Fruit fly (Drosophila melanogaster): ENCODE results near the gene TBC1D5.

The TBC1D5 gene

dm6 chr3R:13290329-13290728, 18.5 kb upstream of the TBC1D5 start, which contains the start of gene Osi22:
Osi22 (plus strand) TSS chr3R:13290629.
- TF ChIP-seq Ptx1 (GFP tag; IDR thresholded peaks at IDR 0.05): no peak
- TF ChIP-seq en (GFP tag; optimal IDR thresholded peaks at IDR 0.05): no peak
- TF ChIP-seq CG12744 (GFP tag; optimal IDR thresholded peaks at IDR 0.05): no peak
- 0 out of 2 replicates have a peak, but pooled peaks have one; percentile 29 for TF ChIP-seq Doc2 (GFP tag; IDR thresholded peaks at IDR 0.05)

DNA sequence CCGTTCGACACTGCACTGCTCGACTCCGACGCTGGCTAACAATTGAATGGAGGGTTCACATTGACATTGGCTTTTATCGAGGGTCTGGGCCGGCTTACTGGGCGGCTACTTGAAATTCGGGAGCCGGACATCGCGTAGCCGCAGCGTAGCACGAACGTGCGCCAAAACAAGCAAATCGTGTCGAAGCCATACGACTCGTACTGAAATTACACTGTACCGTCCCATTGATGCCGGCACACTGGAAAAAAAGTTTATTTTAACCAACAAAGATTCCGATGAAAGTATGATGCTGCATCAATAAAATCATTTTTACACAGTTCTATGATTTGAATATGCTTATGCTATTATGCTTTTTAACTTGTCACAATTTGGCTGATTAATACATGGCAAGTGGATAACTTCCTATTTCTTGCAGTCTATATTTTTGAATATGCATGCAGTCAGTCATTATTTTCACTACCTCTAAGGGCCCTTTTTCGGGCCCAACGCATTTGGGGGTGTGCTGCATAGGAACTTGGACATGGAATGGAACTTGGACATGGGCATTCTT, 17.0 kb upstream of the TBC1D5 start, which contains the start of gene apn:
TSS of gene apn (minus strand) at position 51 of the 550 bp plus-strand sequence.
- TF ChIP-seq sens (GFP tag) (peak; percentile 83), sisA (GFP tag; IDR thresholded peaks at IDR 0.05) (peak; percentile 37; the same call in 1 of the 2 replicates), amos (GFP tag; IDR thresholded peaks at IDR 0.05; ENCODE audit: partially characterized antibody) (no peak), Dad (GFP tag; optimal IDR thresholded peaks at IDR 0.05) (no peak), CG12299 (tag; optimal IDR thresholded peaks at IDR 0.05) (no peak), CG7745 (tag; optimal IDR thresholded peaks at IDR 0.05) (no peak), so (GFP tag; IDR thresholded peaks at IDR 0.05) (no peak), gcm (GFP tag; optimal IDR thresholded peaks at IDR 0.05) (no peak), Vsx1 (GFP tag; optimal IDR thresholded peaks at IDR 0.05) (no peak), Usf (GFP tag; optimal IDR thresholded peaks at IDR 0.05) (no peak), YL-1 (GFP tag; optimal IDR thresholded peaks at IDR 0.05) (no peak), CG34422 (GFP tag; IDR thresholded peaks at IDR 0.05) (0 out of 3 replicates have a peak, but pooled peaks have one; percentile 9), E2f2 (GFP tag; IDR thresholded peaks at IDR 0.05) (0 out of 2 replicates have a peak, but pooled peaks have one; percentile 19), CG6654 (GFP tag; optimal IDR thresholded peaks at IDR 0.05) (no peak), CG8388 (GFP tag; optimal IDR thresholded peaks at IDR 0.05) (peak; percentile 37), Ravus (GFP tag; IDR thresholded peaks at IDR 0.05) (no peak), zfh1 (GFP tag; IDR thresholded peaks at IDR 0.05) (peak; percentile 30; the same call in 1 of the 3 replicates), CG3281 (GFP tag; optimal IDR thresholded peaks at IDR 0.05) (no peak), kah (GFP tag; optimal IDR thresholded peaks at IDR 0.05) (no peak), TFAM (GFP tag; optimal IDR thresholded peaks at IDR 0.05) (no peak), Xbp1 (GFP tag; optimal IDR thresholded peaks at IDR 0.05) (peak; percentile 4), Ssrp (tag; optimal IDR thresholded peaks at IDR 0.05) (no peak), sr (GFP tag; IDR thresholded peaks at IDR 0.05) (no peak), CG13894 (tag; optimal IDR thresholded peaks at IDR 0.05) (no peak), CG3726 (GFP tag; IDR thresholded peaks at IDR 0.05) (no peak), CG12104 (GFP tag; optimal IDR thresholded peaks at IDR 0.05) (no peak), dpn (GFP tag; optimal IDR thresholded peaks at IDR 0.05) (peak in 1 of 2 experiments; percentile 37), disco-r (GFP tag; optimal IDR thresholded peaks at IDR 0.05) (no peak), unpg (GFP tag; optimal IDR thresholded peaks at IDR 0.05) (peak; percentile 25), Drgx (GFP tag; IDR thresholded peaks at IDR 0.05) (no peak), CG17802 (tag; optimal IDR thresholded peaks at IDR 0.05) (no peak), CG10321 (GFP tag; IDR thresholded peaks at IDR 0.05) (no peak), CG14050 (GFP tag; IDR thresholded peaks at IDR 0.05) (peak; percentile 31; the same call in 1 of the 3 replicates), MESR4 (GFP tag; optimal IDR thresholded peaks at IDR 0.05) (no peak), az2 (GFP tag; optimal IDR thresholded peaks at IDR 0.05) (no peak), CG30431 (GFP tag; optimal IDR thresholded peaks at IDR 0.05) (no peak), ro (GFP tag; IDR thresholded peaks at IDR 0.05) (no peak), CG10654 (GFP tag; optimal IDR thresholded peaks at IDR 0.05) (no peak), CG5180 (GFP tag; optimal IDR thresholded peaks at IDR 0.05) (no peak), CG12391 (tag; optimal IDR thresholded peaks at IDR 0.05) (no peak), CG31224 (GFP tag; IDR thresholded peaks at IDR 0.05) (no peak), gcm2 (GFP tag; optimal IDR thresholded peaks at IDR 0.05) (no peak), eyg (GFP tag; optimal IDR thresholded peaks at IDR 0.05) (no peak), CG4854 (GFP tag; optimal IDR thresholded peaks at IDR 0.05) (no peak), ci (GFP tag; IDR thresholded peaks at IDR 0.05) (peak; percentile 50; the same call in 2 of the 3 replicates)

All from whole organism, embryonic.